Worm (Caenorhabditis elegans): ENCODE results near the gene M163.9.

DNA sequence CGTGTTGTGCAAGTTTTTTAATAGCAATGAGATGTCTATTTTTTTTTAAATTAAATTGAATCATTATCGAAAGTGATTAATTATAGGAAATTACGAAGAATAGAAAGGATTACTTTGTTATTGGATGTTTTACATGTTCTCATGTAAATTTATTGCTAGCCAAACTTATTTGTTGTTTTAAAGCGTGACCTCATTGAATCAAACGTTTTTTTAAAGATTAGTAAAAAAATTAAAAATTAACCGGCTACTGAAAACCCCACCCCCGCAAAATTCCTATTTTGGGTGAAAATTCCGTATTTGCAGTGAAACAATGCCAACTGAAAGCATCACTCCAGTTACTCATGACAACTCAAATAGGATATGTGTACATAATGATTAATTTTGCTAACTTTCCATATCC is 15.4 kb downstream of the M163.9 start, which contains the start of gene M163.8:
- TF ChIP-seq flt-1 (GFP tag; IDR thresholded peaks at IDR 0.05) (no peak), ztf-29 (GFP tag; IDR thresholded peaks at IDR 0.05) (no peak), ztf-23 (GFP tag; IDR thresholded peaks at IDR 0.05) (no peak), klf-2 (GFP tag; conservative IDR thresholded peaks at IDR 0.05) (no peak), tab-1 (GFP tag; IDR thresholded peaks at IDR 0.05) (no peak), med-1 (GFP tag; optimal IDR thresholded peaks at IDR 0.05; ENCODE audit: insufficient read depth) (no peak), cog-1 (tag; optimal IDR thresholded peaks at IDR 0.05) (no peak), ref-1 (GFP tag; conservative IDR thresholded peaks at IDR 0.05) (no peak)
